Worm (Caenorhabditis elegans) whole organism, L4 larva: ENCODE data around the gene his-73.

Experiments used
- F26F4.8 ChIP-seq: fragments of 200-800 bp; sonication (Bioruptor generic); conservative IDR thresholded peaks from 2 replicates; pipeline ENCODE4 v1.3.6; 2022; ENCODE audit warnings: missing genetic modification characterization, missing compliant biosample characterization
- F37D6.2 ChIP-seq: sonication (generic microtip); optimal IDR thresholded peaks from 2 replicates; lab custom pipeline; 2016; ENCODE audit warnings: mild to moderate bottlenecking, missing genetic modification characterization, missing compliant biosample characterization
- T26A8.4 ChIP-seq: fragments of 200-800 bp; sonication (Bioruptor generic); IDR thresholded peaks from 2 replicates; pipeline ENCODE4 v1.3.6; 2022; ENCODE audit warnings: missing genetic modification characterization, missing compliant biosample characterization
- Y105C5A.15 ChIP-seq: fragments of 200-800 bp; sonication (Bioruptor generic); IDR thresholded peaks from 2 replicates; pipeline ENCODE4 v1.3.6; 2022; ENCODE audit warnings: missing genetic modification characterization, missing compliant biosample characterization
- Y5F2A.4 ChIP-seq: fragments of 200-800 bp; sonication (Bioruptor generic); optimal IDR thresholded peaks from 2 replicates; lab custom pipeline; 2018; ENCODE audit warnings: mild to moderate bottlenecking, missing genetic modification characterization, missing compliant biosample characterization
- aha-1 ChIP-seq: fragments of 150-350 bp; peaks from one replicate; lab custom pipeline; 2014; ENCODE audit warnings: missing biosample characterization, missing genetic modification characterization
- ama-1 ChIP-seq: fragments of 150-350 bp; optimal IDR thresholded peaks from 2 replicates; lab custom pipeline; 2014; ENCODE audit warnings: inconsistent platforms, mixed read lengths
- ceh-20 ChIP-seq: fragments of 200-800 bp; sonication (Bioruptor generic); IDR thresholded peaks from 2 replicates; pipeline ENCODE4 v1.3.6; 2022; ENCODE audit warnings: missing genetic modification reagents, missing genetic modification characterization, missing compliant biosample characterization
- ceh-28 ChIP-seq: fragments of 150-350 bp; optimal IDR thresholded peaks from 2 replicates; lab custom pipeline; 2014; ENCODE audit warnings: missing biosample characterization, missing genetic modification reagents, missing genetic modification characterization
- daf-12 ChIP-seq: fragments of 150-350 bp; optimal IDR thresholded peaks from 2 replicates; lab custom pipeline; 2014; ENCODE audit warnings: missing biosample characterization, missing genetic modification reagents, missing genetic modification characterization
- daf-8 ChIP-seq: fragments of 200-800 bp; sonication (Bioruptor generic); IDR thresholded peaks from 2 replicates; pipeline ENCODE4 v1.3.6; 2022; ENCODE audit warnings: missing genetic modification characterization, missing compliant biosample characterization
- dmd-6 ChIP-seq: fragments of 200-800 bp; sonication (Bioruptor generic); IDR thresholded peaks from 2 replicates; pipeline ENCODE4 v1.3.6; 2022; ENCODE audit warnings: missing genetic modification reagents, missing genetic modification characterization, missing compliant biosample characterization
- dmd-9 ChIP-seq: fragments of 200-800 bp; sonication (Bioruptor generic); IDR thresholded peaks from 2 replicates; pipeline ENCODE4 v1.3.6; 2022; ENCODE audit warnings: missing genetic modification reagents, missing genetic modification characterization, missing compliant biosample characterization
- duxl-1 ChIP-seq: sonication (generic microtip); optimal IDR thresholded peaks from 2 replicates; lab custom pipeline; 2016; ENCODE audit warnings: mild to moderate bottlenecking, missing genetic modification characterization, moderate library complexity, missing compliant biosample characterization; ENCODE audit not compliant: poor library complexity
- dve-1 ChIP-seq: sonication (generic microtip); optimal IDR thresholded peaks from 2 replicates; lab custom pipeline; 2017; ENCODE audit warnings: antibody characterized with exemption, mild to moderate bottlenecking, missing genetic modification characterization, missing compliant biosample characterization; ENCODE audit not compliant: insufficient read depth
- egl-43 ChIP-seq: fragments of 200-800 bp; sonication (Bioruptor generic); IDR thresholded peaks from 2 replicates; pipeline ENCODE4 v1.3.6; 2022; ENCODE audit warnings: missing genetic modification reagents, missing genetic modification characterization, missing compliant biosample characterization
- fkh-10 ChIP-seq: fragments of 150-350 bp; optimal IDR thresholded peaks from 2 replicates; lab custom pipeline; 2014; ENCODE audit warnings: missing biosample characterization, missing genetic modification reagents, missing genetic modification characterization
- fos-1 ChIP-seq: fragments of 150-350 bp; optimal IDR thresholded peaks from 2 replicates; lab custom pipeline; 2014; ENCODE audit warnings: missing biosample characterization, missing genetic modification characterization
- gei-8 ChIP-seq: fragments of 200-800 bp; sonication (Bioruptor generic); optimal IDR thresholded peaks from 2 replicates; lab custom pipeline; 2018; ENCODE audit warnings: mild to moderate bottlenecking, missing genetic modification characterization, missing compliant biosample characterization
- hif-1 ChIP-seq, 2 experiments: sonication (generic microtip); optimal IDR thresholded peaks; 2 replicates each; lab custom pipeline; 2016 to 2017; ENCODE audit warnings: missing compliant biosample characterization in 2 of 2, missing genetic modification characterization in 2 of 2, missing genetic modification reagents in 2 of 2, missing genotype in 2 of 2, mild to moderate bottlenecking in 1 of 2
- hlh-11 ChIP-seq: fragments of 200-800 bp; sonication (Bioruptor generic); optimal IDR thresholded peaks from 2 replicates; lab custom pipeline; 2018; ENCODE audit warnings: mild to moderate bottlenecking, missing genetic modification characterization, missing compliant biosample characterization
- hlh-30 ChIP-seq: sonication (generic microtip); optimal IDR thresholded peaks from 2 replicates; lab custom pipeline; 2017; ENCODE audit warnings: antibody characterized with exemption, mild to moderate bottlenecking, missing genetic modification characterization, missing compliant biosample characterization; ENCODE audit not compliant: insufficient read depth
- lin-15B ChIP-seq: fragments of 150-350 bp; sonication (generic microtip); optimal IDR thresholded peaks from 3 replicates; lab custom pipeline; 2014; ENCODE audit warnings: missing biosample characterization, missing genetic modification characterization
- lin-38 ChIP-seq: fragments of 200-800 bp; sonication (Bioruptor generic); IDR thresholded peaks from 2 replicates; pipeline ENCODE4 v1.3.6; 2022; ENCODE audit warnings: missing genetic modification reagents, missing genetic modification characterization, missing compliant biosample characterization
- lsy-2 ChIP-seq, 2 experiments: fragments of 150-350 bp in 1 of 2; sonication (generic microtip) in 1 of 2; optimal IDR thresholded peaks; 2 replicates each; lab custom pipeline; 2014 to 2017; ENCODE audit warnings: missing biosample characterization in 2 of 2, missing genetic modification characterization in 2 of 2
- madf-9 ChIP-seq: fragments of 200-800 bp; sonication (Bioruptor generic); conservative IDR thresholded peaks from 2 replicates; pipeline ENCODE4 v1.3.6; 2022; ENCODE audit warnings: missing genetic modification reagents, missing genetic modification characterization, missing compliant biosample characterization
- mdl-1 ChIP-seq, 2 experiments: fragments of 150-350 bp in 1 of 2; sonication (generic microtip) in 1 of 2; optimal IDR thresholded peaks; 2 replicates each; lab custom pipeline; 2014 to 2017; ENCODE audit warnings: missing biosample characterization in 2 of 2, missing genetic modification characterization in 2 of 2
- mep-1 ChIP-seq: fragments of 150-350 bp; sonication (generic microtip); optimal IDR thresholded peaks from 3 replicates; lab custom pipeline; 2014; ENCODE audit warnings: missing biosample characterization, missing genetic modification characterization
- mxl-2 ChIP-seq: fragments of 200-800 bp; sonication (Bioruptor generic); conservative IDR thresholded peaks from 2 replicates; pipeline ENCODE4 v1.3.6; 2022; ENCODE audit warnings: missing genetic modification reagents, missing genetic modification characterization, missing compliant biosample characterization
- mxl-3 ChIP-seq: fragments of 200-800 bp; sonication (Bioruptor generic); optimal IDR thresholded peaks from 2 replicates; lab custom pipeline; 2018; ENCODE audit warnings: mild to moderate bottlenecking, missing genetic modification characterization, missing compliant biosample characterization
- nhr-102 ChIP-seq: sonication (generic microtip); optimal IDR thresholded peaks from 2 replicates; lab custom pipeline; 2016; ENCODE audit warnings: mild to moderate bottlenecking, missing genetic modification characterization, moderate library complexity, missing compliant biosample characterization
- nhr-11 ChIP-seq: fragments of 150-350 bp; optimal IDR thresholded peaks from 2 replicates; lab custom pipeline; 2014; ENCODE audit warnings: missing biosample characterization, missing genetic modification characterization
- nhr-111 ChIP-seq: fragments of 200-800 bp; sonication (Bioruptor generic); optimal IDR thresholded peaks from 2 replicates; lab custom pipeline; 2018; ENCODE audit warnings: mild to moderate bottlenecking, missing genetic modification characterization, missing compliant biosample characterization
- nhr-237 ChIP-seq: sonication (generic microtip); optimal IDR thresholded peaks from 2 replicates; lab custom pipeline; 2017; ENCODE audit warnings: missing biosample characterization, missing genetic modification characterization
- nhr-28 ChIP-seq: fragments of 150-350 bp; optimal IDR thresholded peaks from 2 replicates; lab custom pipeline; 2014; ENCODE audit warnings: missing biosample characterization, missing genetic modification characterization
- nhr-42 ChIP-seq: fragments of 200-800 bp; sonication (Bioruptor generic); IDR thresholded peaks from 2 replicates; pipeline ENCODE4 v1.3.6; 2022; ENCODE audit warnings: missing genetic modification characterization, missing compliant biosample characterization
- nhr-6 ChIP-seq: fragments of 150-350 bp; optimal IDR thresholded peaks from 2 replicates; lab custom pipeline; 2014; ENCODE audit warnings: missing biosample characterization, missing genetic modification characterization
- set-16 ChIP-seq: fragments of 200-800 bp; sonication (Bioruptor generic); IDR thresholded peaks from 2 replicates; pipeline ENCODE4 v1.3.6; 2022; ENCODE audit warnings: missing genetic modification reagents, missing genetic modification characterization, missing compliant biosample characterization
- spr-1 ChIP-seq: sonication (generic microtip); optimal IDR thresholded peaks from 2 replicates; lab custom pipeline; 2016; ENCODE audit warnings: mild to moderate bottlenecking, missing genetic modification characterization, missing compliant biosample characterization
- unc-130 ChIP-seq: sonication (generic microtip); optimal IDR thresholded peaks from 2 replicates; lab custom pipeline; 2016; ENCODE audit warnings: missing genetic modification reagents, missing genetic modification characterization, missing compliant biosample characterization
- unc-62 ChIP-seq, 3 experiments: fragments of 150-350 bp in 1 of 3; sonication (generic microtip); optimal IDR thresholded peaks in 2 of 3; peaks in 1 of 3; 1 replicate in 1 of 3; 2 replicates in 2 of 3; lab custom pipeline; 2014 to 2017; ENCODE audit warnings: missing biosample characterization in 3 of 3, missing genetic modification characterization in 3 of 3, missing genetic modification reagents in 3 of 3, missing genotype in 1 of 3
- zfp-3 ChIP-seq: fragments of 200-800 bp; sonication (Bioruptor generic); conservative IDR thresholded peaks from 2 replicates; pipeline ENCODE4 v1.3.6; 2022; ENCODE audit warnings: missing genetic modification reagents, missing genetic modification characterization, missing compliant biosample characterization
- zip-2 ChIP-seq: fragments of 150-350 bp; optimal IDR thresholded peaks from 2 replicates; lab custom pipeline; 2014; ENCODE audit warnings: missing biosample characterization, missing genetic modification characterization

The his-73 gene

ce11 chrII:13149965-13150364, 33.5 kb upstream of the his-73 start:
- TF ChIP-seq aha-1 (tag; lab: Kevin White, UChicago), result peak; percentile 84
- TF ChIP-seq unc-62 (GFP tag; optimal IDR thresholded peaks at IDR 0.05 in 1 of 2; lab: Kevin White, UChicago), result peak in 1 of 2 experiments; percentile 80
- TF ChIP-seq unc-62 (tag; optimal IDR thresholded peaks at IDR 0.05; lab: Kevin White, UChicago), result no peak
- TF ChIP-seq daf-8 (GFP tag; lab: Robert Waterston, UW), result no peak
- TF ChIP-seq zfp-3 (GFP tag; lab: Robert Waterston, UW), result no peak
- peak; percentile 12 for TF ChIP-seq mxl-3 (GFP tag; lab: Kevin White, UChicago)
- no peak for TF ChIP-seq nhr-6
- 0 out of 2 replicates have a peak, but pooled peaks have one; percentile 18 for TF ChIP-seq dmd-6 (GFP tag; lab: Robert Waterston, UW)
- TF ChIP-seq unc-130 (GFP tag; lab: Kevin White, UChicago), result no peak
- TF ChIP-seq ceh-20 (GFP tag; lab: Robert Waterston, UW), result no peak
- no peak for TF ChIP-seq Y5F2A.4 (GFP tag; lab: Kevin White, UChicago)
- TF ChIP-seq dmd-9, result no peak
- no peak for TF ChIP-seq gei-8 (GFP tag; lab: Kevin White, UChicago)
- peak; percentile 16 for TF ChIP-seq hlh-30 (tag; lab: Kevin White, UChicago)
- peak; percentile 80 for TF ChIP-seq nhr-28 (tag; lab: Kevin White, UChicago)
- TF ChIP-seq egl-43 (GFP tag; lab: Robert Waterston, UW), result no peak
- TF ChIP-seq zip-2 (tag; lab: Kevin White, UChicago), result no peak
- TF ChIP-seq hlh-11 (tag; lab: Kevin White, UChicago), result peak; percentile 29
- no peak for TF ChIP-seq ceh-28 (tag; lab: Kevin White, UChicago)

DNA sequence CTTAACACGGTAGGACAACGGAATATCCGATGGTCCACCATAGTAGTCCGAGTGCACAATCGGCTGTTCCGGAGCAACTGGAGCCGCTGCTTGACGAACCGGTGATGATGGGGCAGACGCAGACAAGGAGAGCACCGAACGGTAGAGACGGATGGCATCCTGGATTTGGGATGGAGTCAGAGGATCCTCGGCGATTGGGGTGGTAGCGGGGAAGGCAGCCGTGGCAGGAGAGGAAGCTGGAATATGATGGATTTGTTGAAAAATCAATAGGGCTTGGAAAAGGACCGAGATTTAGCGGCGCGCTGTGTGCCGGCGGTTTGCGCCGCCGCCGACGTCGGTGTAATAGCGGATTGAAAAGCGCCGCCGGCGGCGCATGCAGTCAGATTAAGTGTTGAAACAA, 31.1 kb upstream of the his-73 start:
- TF ChIP-seq nhr-111 (GFP tag; lab: Kevin White, UChicago) (no peak), aha-1 (tag; lab: Kevin White, UChicago) (peak; percentile 32), fos-1 (tag; lab: Kevin White, UChicago) (no peak), set-16 (GFP tag; lab: Robert Waterston, UW) (peak; percentile 81), spr-1 (tag; lab: Kevin White, UChicago) (no peak)

ce11 chrII:13153299-13153698, 30.2 kb upstream of the his-73 start, which contains the start of gene spe-18:
TSS of gene spe-18 (minus strand) at chrII:13153399.
- TF ChIP-seq F26F4.8 (no peak), nhr-42 (GFP tag; lab: Robert Waterston, UW) (no peak)
- TF ChIP-seq, all 104 proteins: peak for 0

- TF ChIP-seq lin-38 (GFP tag; lab: Robert Waterston, UW), result peak; percentile 69
- TF ChIP-seq T26A8.4, result no peak
- no peak for TF ChIP-seq nhr-237 (tag; lab: Kevin White, UChicago)
- no peak for TF ChIP-seq madf-9
- no peak for TF ChIP-seq mdl-1 (tag; optimal IDR thresholded peaks at IDR 0.05; lab: Kevin White, UChicago)
Measured at ce11 chrII:13156071-13156470, 27.4 kb upstream of the his-73 start.

DNA sequence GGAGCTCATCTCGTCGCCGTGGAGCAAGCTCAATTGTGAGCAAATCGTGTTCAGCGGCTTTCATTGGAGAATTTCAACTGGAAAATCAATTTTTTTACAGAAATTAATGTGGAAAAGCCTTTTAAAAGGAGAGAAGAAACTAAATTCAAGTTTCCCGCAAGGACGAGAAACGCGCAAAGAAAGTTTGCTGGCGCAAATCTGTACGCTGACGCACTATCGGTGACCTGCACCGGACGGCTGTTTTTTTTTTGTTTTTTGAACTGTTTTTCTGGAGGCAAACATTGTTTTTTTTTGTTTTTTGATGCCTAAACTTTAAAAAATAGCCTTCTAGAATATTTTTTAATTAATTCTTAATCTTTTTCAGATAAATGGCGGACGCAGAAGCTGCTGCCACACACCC, 26.5 kb upstream of the his-73 start, which contains the start of the genes hpr-17 and F32A11.1:
TSS of gene hpr-17 (minus strand) at position 77 of the 400 bp plus-strand sequence.
TSS of gene F32A11.1 (plus strand) at position 359 of the 400 bp plus-strand sequence.
- TF ChIP-seq unc-62 (GFP tag; optimal IDR thresholded peaks at IDR 0.05 in 1 of 2; lab: Kevin White, UChicago), result peak in 1 of 2 experiments; percentile 90
- no peak for TF ChIP-seq unc-62 (tag; optimal IDR thresholded peaks at IDR 0.05; lab: Kevin White, UChicago)
- TF ChIP-seq mep-1 (tag; lab: Kevin White, UChicago), result peak; percentile 84
- TF ChIP-seq mxl-2 (GFP tag; lab: Robert Waterston, UW), result no peak
- peak; percentile 83 for TF ChIP-seq dve-1 (tag; lab: Kevin White, UChicago)
- TF ChIP-seq ama-1, result peak; percentile 55
- TF ChIP-seq fkh-10 (GFP tag; lab: Kevin White, UChicago), result peak; percentile 68
- TF ChIP-seq hif-1 (tag; optimal IDR thresholded peaks at IDR 0.05; lab: Kevin White, UChicago), result peak in 1 of 2 experiments; percentile 66
- TF ChIP-seq lsy-2 (tag; optimal IDR thresholded peaks at IDR 0.05; lab: Kevin White, UChicago), result peak in 1 of 2 experiments; percentile 89
- TF ChIP-seq duxl-1, result peak; percentile 71
- TF ChIP-seq lin-15B (tag; lab: Kevin White, UChicago), result peak; percentile 53
- peak; percentile 46 for TF ChIP-seq F37D6.2 (tag; lab: Kevin White, UChicago)
- peak; percentile 75 for TF ChIP-seq nhr-6
- TF ChIP-seq mdl-1 (tag; optimal IDR thresholded peaks at IDR 0.05; lab: Kevin White, UChicago), result peak in 1 of 2 experiments; percentile 51
- TF ChIP-seq nhr-11 (tag; lab: Kevin White, UChicago), result peak; percentile 66
- peak; percentile 77 for TF ChIP-seq nhr-102 (tag; lab: Kevin White, UChicago)
- TF ChIP-seq T26A8.4, result peak; percentile 86
- no peak for TF ChIP-seq daf-12 (tag; lab: Kevin White, UChicago)
- no peak for TF ChIP-seq Y105C5A.15 (GFP tag; lab: Robert Waterston, UW)
- TF ChIP-seq dmd-6 (GFP tag; lab: Robert Waterston, UW), result peak; percentile 72
- TF ChIP-seq nhr-42 (GFP tag; lab: Robert Waterston, UW), result 0 out of 2 replicates have a peak, but pooled peaks have one; percentile 42
